Worm (Caenorhabditis elegans): ENCODE results near the gene str-187.

Gene str-187

DNA sequence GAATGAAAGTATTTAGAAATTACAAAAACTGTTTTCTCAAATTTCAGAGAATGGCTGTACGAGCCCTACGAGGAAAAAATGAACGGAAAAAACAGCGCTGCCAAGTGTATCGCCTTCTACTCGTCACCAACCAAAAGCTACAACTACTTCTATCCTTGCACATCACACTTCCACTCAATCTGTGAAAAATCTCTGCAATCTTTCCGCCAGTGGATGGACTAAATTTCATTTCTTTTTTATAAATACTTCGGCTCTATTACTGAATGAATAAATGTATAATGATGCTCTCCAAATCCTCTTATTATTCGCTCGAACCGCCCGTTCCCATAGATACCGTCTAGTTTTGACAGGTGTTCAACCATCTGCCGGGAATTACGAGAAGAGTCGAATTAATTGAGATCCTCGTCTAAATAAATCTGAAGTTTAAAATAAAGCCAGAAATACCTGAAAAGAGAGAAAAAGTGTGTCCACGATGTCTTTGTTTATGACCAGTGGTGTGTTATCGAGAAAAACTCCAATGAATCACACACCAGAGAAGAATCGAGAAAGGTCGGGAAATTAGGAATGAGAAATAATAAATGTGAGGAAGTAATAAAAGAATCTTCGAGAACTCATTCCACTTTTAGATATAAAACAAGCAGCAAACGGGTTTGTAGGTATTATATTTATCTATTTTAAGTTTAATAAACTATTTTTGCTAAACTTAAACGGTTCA, 12.2 kb downstream of the str-187 start:
- TF ChIP-seq W03F9.2 (tag; optimal IDR thresholded peaks at IDR 0.05), result no peak
- TF ChIP-seq him-1 (tag; optimal IDR thresholded peaks at IDR 0.05), result no peak
- no peak for TF ChIP-seq dao-5 (tag; optimal IDR thresholded peaks at IDR 0.05)

DNA sequence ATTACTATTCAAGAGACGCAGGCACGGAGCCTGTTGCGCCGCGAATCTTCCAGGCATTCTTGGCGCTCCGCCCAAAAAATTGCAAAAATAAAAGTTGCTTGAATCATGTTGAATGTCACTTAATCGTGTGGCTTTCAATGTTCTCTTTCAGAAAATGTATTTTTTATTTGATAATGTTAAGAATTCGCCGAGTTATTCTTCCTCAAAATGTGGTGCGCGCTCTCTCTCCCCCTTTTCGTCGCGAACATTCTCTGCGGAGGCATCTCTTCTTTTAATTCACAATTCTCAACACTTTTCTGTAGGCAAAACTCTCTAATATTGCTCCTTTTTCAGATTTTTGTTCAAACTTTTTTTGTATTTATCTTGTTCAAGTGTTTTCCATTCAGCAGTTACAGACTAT, 13.0 kb downstream of the str-187 start:
- peak; percentile 93 for TF ChIP-seq W03F9.2 (tag; optimal IDR thresholded peaks at IDR 0.05)
- TF ChIP-seq dao-5 (tag; optimal IDR thresholded peaks at IDR 0.05), result peak; percentile 8
- peak; percentile 98 for TF ChIP-seq him-1 (tag; optimal IDR thresholded peaks at IDR 0.05)

DNA sequence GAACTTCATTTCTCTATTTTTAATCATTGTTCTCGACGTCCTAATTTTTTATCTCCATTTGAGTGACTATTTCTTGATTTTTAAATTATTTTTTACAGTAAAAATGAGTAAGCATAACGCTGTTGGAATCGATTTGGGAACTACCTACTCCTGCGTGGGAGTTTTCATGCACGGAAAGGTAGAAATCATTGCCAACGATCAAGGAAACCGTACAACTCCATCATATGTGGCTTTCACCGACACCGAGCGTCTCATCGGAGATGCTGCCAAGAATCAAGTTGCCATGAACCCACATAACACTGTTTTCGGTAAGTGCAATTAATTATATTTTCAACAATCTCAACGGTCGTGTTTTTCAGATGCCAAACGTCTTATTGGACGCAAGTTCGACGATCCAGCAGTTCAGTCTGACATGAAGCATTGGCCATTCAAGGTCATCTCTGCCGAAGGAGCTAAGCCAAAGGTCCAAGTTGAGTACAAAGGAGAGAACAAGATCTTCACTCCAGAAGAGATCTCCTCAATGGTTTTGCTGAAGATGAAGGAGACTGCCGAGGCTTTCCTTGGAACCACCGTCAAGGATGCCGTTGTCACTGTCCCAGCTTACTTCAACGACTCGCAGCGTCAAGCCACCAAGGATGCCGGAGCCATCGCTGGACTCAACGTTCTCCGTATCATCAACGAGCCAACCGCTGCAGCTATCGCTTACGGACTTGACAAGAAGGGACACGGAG, 13.6 kb downstream of the str-187 start, which contains the start of gene hsp-1:
hsp-1 (plus strand) TSS at position 99 of the 731 bp plus-strand sequence.
- TF ChIP-seq W03F9.2 (tag; optimal IDR thresholded peaks at IDR 0.05) (no peak), him-1 (tag; optimal IDR thresholded peaks at IDR 0.05) (no peak), dao-5 (tag; optimal IDR thresholded peaks at IDR 0.05) (no peak)

DNA sequence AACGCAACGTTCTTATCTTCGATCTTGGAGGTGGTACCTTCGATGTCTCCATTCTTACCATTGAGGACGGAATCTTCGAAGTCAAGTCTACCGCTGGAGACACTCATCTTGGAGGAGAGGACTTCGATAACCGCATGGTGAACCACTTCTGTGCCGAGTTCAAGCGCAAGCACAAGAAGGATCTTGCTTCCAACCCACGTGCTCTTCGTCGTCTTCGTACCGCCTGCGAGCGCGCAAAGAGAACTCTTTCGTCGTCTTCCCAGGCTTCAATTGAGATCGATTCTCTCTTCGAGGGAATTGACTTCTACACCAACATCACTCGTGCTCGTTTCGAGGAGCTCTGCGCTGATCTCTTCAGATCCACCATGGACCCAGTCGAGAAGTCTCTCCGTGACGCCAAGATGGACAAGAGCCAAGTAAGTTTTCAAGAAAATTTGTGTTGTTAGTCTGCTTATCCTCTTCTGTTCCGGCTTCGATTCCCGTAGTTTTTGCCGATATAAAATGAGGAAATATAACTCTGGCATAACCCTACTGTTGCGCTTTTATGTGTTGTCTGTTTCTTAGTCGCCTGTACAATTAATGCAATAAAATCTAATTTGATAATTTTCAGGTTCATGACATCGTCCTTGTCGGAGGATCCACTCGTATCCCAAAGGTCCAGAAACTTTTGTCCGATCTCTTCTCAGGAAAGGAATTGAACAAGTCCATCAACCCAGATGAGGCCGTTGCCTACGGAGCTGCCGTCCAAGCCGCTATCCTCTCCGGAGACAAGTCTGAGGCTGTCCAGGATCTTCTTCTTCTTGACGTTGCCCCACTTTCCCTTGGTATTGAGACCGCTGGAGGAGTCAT, 14.4 kb downstream of the str-187 start:
- no peak for TF ChIP-seq W03F9.2 (tag; optimal IDR thresholded peaks at IDR 0.05)
- TF ChIP-seq him-1 (tag; optimal IDR thresholded peaks at IDR 0.05), result no peak
- TF ChIP-seq dao-5 (tag; optimal IDR thresholded peaks at IDR 0.05), result no peak

DNA sequence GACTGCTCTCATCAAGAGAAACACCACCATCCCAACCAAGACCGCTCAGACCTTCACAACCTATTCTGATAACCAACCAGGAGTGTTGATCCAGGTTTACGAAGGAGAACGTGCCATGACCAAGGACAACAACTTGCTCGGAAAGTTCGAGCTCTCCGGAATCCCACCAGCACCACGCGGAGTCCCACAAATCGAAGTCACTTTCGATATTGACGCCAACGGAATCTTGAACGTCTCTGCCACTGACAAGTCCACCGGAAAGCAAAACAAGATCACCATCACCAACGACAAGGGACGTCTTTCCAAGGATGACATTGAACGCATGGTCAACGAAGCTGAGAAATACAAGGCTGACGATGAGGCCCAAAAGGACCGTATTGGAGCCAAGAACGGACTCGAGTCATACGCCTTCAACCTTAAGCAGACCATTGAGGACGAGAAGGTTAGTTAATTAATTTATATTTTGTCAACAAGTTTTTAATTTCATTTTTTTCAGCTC, 15.1 kb downstream of the str-187 start:
- TF ChIP-seq W03F9.2 (tag; optimal IDR thresholded peaks at IDR 0.05) (no peak), dao-5 (tag; optimal IDR thresholded peaks at IDR 0.05) (no peak), him-1 (tag; optimal IDR thresholded peaks at IDR 0.05) (no peak)

DNA sequence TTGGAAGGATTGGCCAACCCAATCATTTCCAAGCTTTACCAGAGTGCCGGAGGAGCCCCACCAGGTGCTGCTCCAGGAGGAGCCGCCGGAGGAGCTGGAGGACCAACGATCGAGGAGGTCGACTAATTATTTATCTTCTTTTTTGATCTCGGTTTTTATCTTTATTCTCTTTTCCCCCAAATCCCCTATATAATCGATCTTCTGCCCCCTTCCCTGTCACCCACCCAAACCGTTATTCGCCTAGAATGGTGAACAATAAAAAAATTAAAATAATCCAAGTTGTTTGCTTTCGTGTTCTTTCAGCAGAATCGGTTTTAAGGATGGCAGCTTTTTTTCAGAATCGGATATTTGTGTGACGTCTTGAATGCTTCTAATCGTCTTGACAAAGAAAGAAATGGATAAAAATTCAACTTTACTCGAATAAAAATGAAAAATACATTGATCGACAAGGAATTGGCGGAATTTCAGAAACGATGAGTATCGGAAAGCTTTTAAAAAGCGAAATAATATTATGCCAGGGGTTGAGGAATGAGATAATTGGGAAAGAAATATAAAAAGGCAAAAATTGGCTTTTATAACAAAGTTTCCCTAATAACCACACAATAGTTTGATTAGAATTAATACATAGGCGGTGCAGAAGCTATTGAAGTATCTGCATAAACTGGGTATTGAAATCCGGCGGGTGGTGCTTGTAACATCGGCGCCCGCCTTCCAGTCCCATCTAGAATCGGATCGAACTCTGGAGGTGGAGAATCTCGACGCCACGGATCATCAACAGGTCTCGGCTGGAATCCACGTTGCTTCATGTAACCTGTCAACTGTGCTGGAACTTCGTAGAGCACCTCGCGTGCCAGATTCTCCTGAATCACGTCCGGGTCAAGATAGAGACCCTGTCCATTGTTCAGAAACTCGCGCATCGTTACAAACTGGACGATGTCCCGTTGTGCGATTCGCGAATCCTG, 16.0 kb downstream of the str-187 start:
- TF ChIP-seq him-1 (tag; optimal IDR thresholded peaks at IDR 0.05), result peak; percentile 58
- TF ChIP-seq W03F9.2 (tag; optimal IDR thresholded peaks at IDR 0.05), result peak; percentile 91
- no peak for TF ChIP-seq dao-5 (tag; optimal IDR thresholded peaks at IDR 0.05)

DNA sequence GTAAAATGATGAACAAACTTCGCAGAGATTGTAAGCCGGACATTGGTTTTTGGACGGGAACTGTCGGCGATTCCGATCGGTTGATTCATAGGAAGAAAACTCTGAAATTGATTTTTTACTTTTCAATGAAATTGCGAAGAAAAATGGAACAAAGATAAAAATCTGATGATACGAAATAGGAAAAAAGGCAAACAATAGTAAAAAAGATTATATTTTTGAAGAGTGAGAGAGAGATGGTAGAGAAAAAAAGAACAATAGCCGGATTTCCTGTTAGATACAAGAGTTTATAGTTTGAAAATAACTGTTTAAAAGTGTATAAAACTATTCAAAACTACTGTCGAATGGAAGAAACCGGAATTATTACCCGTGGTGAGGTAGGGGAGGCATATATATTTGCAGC, 18.7 kb downstream of the str-187 start, which contains the start of gene nra-1:
nra-1 (minus strand) TSS at position 101 of the 400 bp plus-strand sequence.
- TF ChIP-seq dao-5 (tag; optimal IDR thresholded peaks at IDR 0.05), result no peak
- TF ChIP-seq W03F9.2 (tag; optimal IDR thresholded peaks at IDR 0.05), result no peak
- no peak for TF ChIP-seq him-1 (tag; optimal IDR thresholded peaks at IDR 0.05)

DNA sequence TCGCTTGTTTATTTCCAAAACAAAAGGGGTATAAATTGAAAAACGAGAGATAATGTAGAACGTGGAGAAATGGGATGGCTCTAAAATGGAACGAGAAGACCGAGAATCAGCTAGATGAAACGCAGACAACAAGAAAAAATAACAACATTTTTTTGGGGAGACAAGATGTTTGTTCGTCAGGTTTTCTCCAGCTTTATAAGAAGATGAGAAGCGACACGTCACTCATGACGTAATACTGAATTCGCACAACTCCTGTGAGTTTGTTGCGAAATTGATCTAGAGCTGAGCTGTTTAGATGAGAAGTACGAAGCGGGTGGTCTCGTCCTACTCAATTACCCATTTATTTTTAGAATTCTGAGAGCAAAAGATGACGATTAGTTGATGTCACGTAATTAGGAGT, 19.9 kb downstream of the str-187 start:
- no peak for TF ChIP-seq him-1 (tag; optimal IDR thresholded peaks at IDR 0.05)
- TF ChIP-seq dao-5 (tag; optimal IDR thresholded peaks at IDR 0.05), result no peak
- no peak for TF ChIP-seq W03F9.2 (tag; optimal IDR thresholded peaks at IDR 0.05)

DNA sequence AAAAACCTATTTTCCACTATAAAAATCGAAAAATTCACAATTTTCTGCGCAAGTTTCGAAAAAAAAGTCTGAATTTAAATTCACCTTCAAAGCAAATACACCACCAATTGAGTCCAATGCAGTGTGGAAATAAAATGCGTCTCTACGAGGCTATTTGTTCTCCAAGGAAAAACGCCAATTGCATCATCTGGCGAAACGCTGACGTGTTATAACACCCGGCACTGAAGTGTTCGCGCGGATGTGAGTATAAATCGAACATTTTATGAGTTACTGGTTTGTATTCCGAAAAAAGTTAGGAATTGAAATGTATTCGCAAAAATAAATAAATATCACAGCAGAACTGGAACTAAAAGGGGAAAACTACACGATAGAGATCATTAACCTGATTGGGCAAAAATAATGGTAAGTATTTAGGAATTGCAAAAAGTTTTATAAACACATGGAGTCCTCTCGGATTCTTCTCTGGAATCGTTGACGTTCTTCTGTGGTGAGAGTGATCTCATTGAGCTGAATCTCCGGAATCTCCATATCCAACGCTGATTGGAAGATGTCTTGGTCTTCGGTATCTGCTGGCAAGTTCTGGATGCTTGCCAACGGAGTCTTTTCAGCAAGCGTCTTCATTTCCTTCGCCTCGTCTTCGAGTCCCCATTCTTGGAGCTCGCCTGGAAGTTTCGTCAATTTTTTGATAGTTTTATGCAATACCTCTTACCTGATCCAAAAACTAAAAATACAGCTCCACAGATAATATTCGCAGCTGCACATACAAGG, 22.7 kb downstream of the str-187 start, which contains the start of gene zipt-7.1:
zipt-7.1 (minus strand) TSS at position 232 of the 768 bp plus-strand sequence.
- TF ChIP-seq W03F9.2 (tag; optimal IDR thresholded peaks at IDR 0.05) (no peak), him-1 (tag; optimal IDR thresholded peaks at IDR 0.05) (no peak), dao-5 (tag; optimal IDR thresholded peaks at IDR 0.05) (no peak)

DNA sequence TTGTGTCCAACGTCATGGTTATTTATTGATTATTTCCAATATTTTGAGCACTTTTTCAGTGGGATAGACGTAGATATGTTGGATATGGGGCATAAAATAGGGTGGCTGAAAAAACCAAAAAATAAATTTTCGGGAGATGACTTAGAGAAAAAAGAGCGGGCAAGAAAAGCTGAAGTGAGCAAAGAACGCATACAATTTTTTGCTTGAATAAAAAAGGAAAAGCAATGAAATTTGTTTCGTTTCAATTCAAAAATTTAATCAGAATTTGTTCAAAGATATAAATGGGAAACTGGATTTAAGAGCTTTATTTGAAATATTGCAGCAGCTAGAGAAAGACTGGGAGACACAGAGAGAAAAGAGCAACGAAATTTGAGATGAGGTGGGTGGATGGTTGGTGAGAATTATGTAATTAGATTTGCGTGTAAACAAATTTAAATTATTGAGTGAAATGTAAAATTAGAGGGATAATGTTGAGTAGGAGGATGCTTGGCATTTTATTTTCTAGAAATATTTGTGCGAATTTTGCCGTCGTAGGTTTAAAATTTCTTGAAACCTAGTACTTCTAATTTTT, 26.3 kb downstream of the str-187 start, which contains the start of the genes T28F3.11 and slc-17.4:
T28F3.11 (minus strand) TSS at position 51 of the 571 bp plus-strand sequence.
slc-17.4 (minus strand) TSS at position 105 of the 571 bp plus-strand sequence.
- TF ChIP-seq him-1 (tag; optimal IDR thresholded peaks at IDR 0.05), result no peak
- TF ChIP-seq dao-5 (tag; optimal IDR thresholded peaks at IDR 0.05), result no peak
- no peak for TF ChIP-seq W03F9.2 (tag; optimal IDR thresholded peaks at IDR 0.05)

DNA sequence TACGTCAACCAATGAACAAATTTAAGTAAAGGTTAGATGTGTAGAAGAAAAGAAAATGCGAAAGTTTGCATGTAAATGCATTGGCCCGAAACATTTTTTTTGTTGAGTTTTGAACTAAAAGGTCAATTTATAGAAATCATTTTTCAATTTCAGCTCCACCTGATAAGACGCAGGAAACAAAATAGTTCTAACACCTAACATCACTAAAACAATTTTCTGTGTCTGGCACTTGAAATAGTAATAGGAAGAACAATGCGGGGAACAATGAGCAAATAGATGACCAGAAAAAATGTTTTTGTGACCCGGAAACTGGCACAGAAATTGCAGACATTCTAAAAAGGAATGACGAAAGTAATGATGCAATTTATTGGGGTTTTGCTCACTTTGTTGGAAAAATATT, 27.0 kb downstream of the str-187 start:
- no peak for TF ChIP-seq W03F9.2 (tag; optimal IDR thresholded peaks at IDR 0.05)
- no peak for TF ChIP-seq him-1 (tag; optimal IDR thresholded peaks at IDR 0.05)
